Worm (Caenorhabditis elegans): Measurements from ENCODE around the gene mppb-1.

DNA sequence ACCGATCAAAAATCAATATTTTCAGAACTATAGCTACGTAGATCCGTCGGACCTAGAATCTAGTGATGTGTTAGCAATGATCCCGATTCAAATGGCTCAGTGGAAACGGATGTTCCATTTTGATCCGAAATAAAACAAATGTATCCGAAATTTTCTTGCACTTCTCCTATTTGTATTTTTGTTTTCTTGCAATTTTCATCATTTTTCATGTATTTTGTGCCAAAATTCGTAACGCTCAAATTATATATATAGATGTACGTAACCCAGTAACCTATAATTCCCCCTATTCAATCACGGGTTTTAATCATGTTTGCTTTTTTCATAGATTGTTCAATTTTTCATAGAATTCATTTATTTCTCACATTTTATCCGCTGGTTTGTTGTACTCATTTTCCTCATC, 24.5 kb downstream of the mppb-1 start, which contains the start of gene gldi-10:
- TF ChIP-seq ama-1 (optimal IDR thresholded peaks at IDR 0.05) (no peak), aly-2 (tag; optimal IDR thresholded peaks at IDR 0.05) (no peak), ztf-11 (tag; optimal IDR thresholded peaks at IDR 0.05) (no peak), ceh-82 (tag; optimal IDR thresholded peaks at IDR 0.05) (no peak), pha-4 (tag; optimal IDR thresholded peaks at IDR 0.05) (no peak), nfya-1 (tag; optimal IDR thresholded peaks at IDR 0.05; ENCODE audit: insufficient read depth) (no peak), R02D3.7 (tag; optimal IDR thresholded peaks at IDR 0.05) (no peak), nhr-237 (tag; optimal IDR thresholded peaks at IDR 0.05) (no peak), nhr-28 (tag; optimal IDR thresholded peaks at IDR 0.05) (no peak), ZK546.5 (tag; optimal IDR thresholded peaks at IDR 0.05) (no peak), nhr-77 (tag; optimal IDR thresholded peaks at IDR 0.05) (no peak), lin-39 (tag; optimal IDR thresholded peaks at IDR 0.05) (no peak)
